Worm (Caenorhabditis elegans): ENCODE data around the gene ifa-1.

ce11 chrX:11290528-11290927, 19.5 kb downstream of the ifa-1 start:
- TF ChIP-seq alr-1 (tag; optimal IDR thresholded peaks at IDR 0.05; ENCODE audit: borderline replicate concordance): no peak
- TF ChIP-seq aha-1 (tag; optimal IDR thresholded peaks at IDR 0.05): no peak
- no peak for TF ChIP-seq nhr-11 (tag; optimal IDR thresholded peaks at IDR 0.05)
- TF ChIP-seq unc-62 (GFP tag; optimal IDR thresholded peaks at IDR 0.05): no peak
- no peak for TF ChIP-seq snpc-4 (tag; optimal IDR thresholded peaks at IDR 0.05)

All from whole organism, L1 larva.